Worm (Caenorhabditis elegans) whole organism, mixed stage, embryonic: ENCODE data around the gene K07F5.6.

Experiments used
- M03D4.4 ChIP-seq: sonication (generic microtip); optimal IDR thresholded peaks from 2 replicates; lab custom pipeline; 2017; ENCODE audit warnings: mild to moderate bottlenecking, missing genetic modification characterization, missing compliant biosample characterization
- bed-3 ChIP-seq: fragments of 200-800 bp; sonication (Bioruptor generic); optimal IDR thresholded peaks from 3 replicates; lab custom pipeline; 2018; ENCODE audit warnings: mild to moderate bottlenecking, missing genetic modification characterization, moderate library complexity, missing compliant biosample characterization
- ceh-39 ChIP-seq: fragments of 150-350 bp; optimal IDR thresholded peaks from 2 replicates; lab custom pipeline; 2014; ENCODE audit warnings: missing biosample characterization, missing genetic modification characterization
- ceh-83 ChIP-seq: fragments of 200-800 bp; sonication (Bioruptor generic); optimal IDR thresholded peaks from 2 replicates; lab custom pipeline; 2018; ENCODE audit warnings: mild to moderate bottlenecking, missing genetic modification characterization, missing compliant biosample characterization
- ces-1 ChIP-seq: fragments of 150-350 bp; optimal IDR thresholded peaks from 2 replicates; lab custom pipeline; 2014; ENCODE audit warnings: missing biosample characterization, missing genetic modification reagents, missing genetic modification characterization
- cnd-1 ChIP-seq: fragments of 200-800 bp; sonication (Bioruptor generic); optimal IDR thresholded peaks from 2 replicates; lab custom pipeline; 2018; ENCODE audit warnings: mild to moderate bottlenecking, missing genetic modification characterization, missing compliant biosample characterization
- drap-1 ChIP-seq: fragments of 200-800 bp; sonication (Bioruptor generic); optimal IDR thresholded peaks from 3 replicates; lab custom pipeline; 2018; ENCODE audit warnings: mild to moderate bottlenecking, missing genetic modification characterization, missing compliant biosample characterization
- elt-1 ChIP-seq: sonication (generic microtip); optimal IDR thresholded peaks from 2 replicates; lab custom pipeline; 2017; ENCODE audit warnings: missing genetic modification characterization, mild to moderate bottlenecking, missing compliant biosample characterization, antibody characterized with exemption, moderate library complexity, borderline replicate concordance; ENCODE audit not compliant: insufficient read depth
- elt-3 ChIP-seq: fragments of 150-350 bp; optimal IDR thresholded peaks from 2 replicates; lab custom pipeline; 2014; ENCODE audit warnings: missing biosample characterization, missing genetic modification characterization
- flh-1 ChIP-seq: fragments of 200-800 bp; sonication (Bioruptor generic); optimal IDR thresholded peaks from 2 replicates; lab custom pipeline; 2018; ENCODE audit warnings: mild to moderate bottlenecking, missing genetic modification characterization, moderate library complexity, missing compliant biosample characterization
- ham-2 ChIP-seq: fragments of 200-800 bp; sonication (Bioruptor generic); optimal IDR thresholded peaks from 2 replicates; lab custom pipeline; 2018; ENCODE audit warnings: mild to moderate bottlenecking, missing genetic modification characterization, missing compliant biosample characterization
- hlh-1 ChIP-seq: fragments of 150-350 bp; optimal IDR thresholded peaks from 2 replicates; lab custom pipeline; 2014; ENCODE audit warnings: missing biosample characterization, missing genetic modification reagents, missing genetic modification characterization
- lin-13 ChIP-seq: fragments of 150-350 bp; optimal IDR thresholded peaks from 2 replicates; lab custom pipeline; 2014; ENCODE audit warnings: missing biosample characterization, missing genetic modification characterization
- lsy-2 ChIP-seq: fragments of 150-350 bp; optimal IDR thresholded peaks from 2 replicates; lab custom pipeline; 2014; ENCODE audit warnings: missing biosample characterization, missing genetic modification characterization
- mab-5 ChIP-seq: fragments of 150-350 bp; optimal IDR thresholded peaks from 2 replicates; lab custom pipeline; 2014; ENCODE audit warnings: missing biosample characterization, missing genetic modification characterization
- mls-2 ChIP-seq: sonication (generic microtip); optimal IDR thresholded peaks from 2 replicates; lab custom pipeline; 2016; ENCODE audit warnings: mild to moderate bottlenecking, missing genetic modification characterization, moderate library complexity, missing compliant biosample characterization
- nhr-12 ChIP-seq: fragments of 150-350 bp; optimal IDR thresholded peaks from 2 replicates; lab custom pipeline; 2014; ENCODE audit warnings: missing biosample characterization, missing genetic modification characterization
- nhr-2 ChIP-seq: fragments of 150-350 bp; optimal IDR thresholded peaks from 2 replicates; lab custom pipeline; 2014; ENCODE audit warnings: missing biosample characterization, missing genetic modification characterization
- nhr-237 ChIP-seq: fragments of 150-350 bp; optimal IDR thresholded peaks from 2 replicates; lab custom pipeline; 2014; ENCODE audit warnings: missing biosample characterization, missing genetic modification characterization
- nhr-76 ChIP-seq: sonication (generic microtip); optimal IDR thresholded peaks from 2 replicates; lab custom pipeline; 2017; ENCODE audit warnings: missing biosample characterization, missing genetic modification characterization
- pha-4 ChIP-seq: fragments of 150-350 bp; optimal IDR thresholded peaks from 2 replicates; lab custom pipeline; 2018; ENCODE audit warnings: missing biosample characterization, missing genetic modification reagents, missing genetic modification characterization
- snpc-4 ChIP-seq: fragments of 150-350 bp; optimal IDR thresholded peaks from 2 replicates; lab custom pipeline; 2014; ENCODE audit warnings: missing biosample characterization, missing genetic modification characterization
- sptf-1 ChIP-seq: sonication (generic microtip); optimal IDR thresholded peaks from 2 replicates; lab custom pipeline; 2017; ENCODE audit warnings: mild to moderate bottlenecking, missing genetic modification characterization, moderate library complexity, missing compliant biosample characterization
- unc-120 ChIP-seq: sonication (generic microtip); optimal IDR thresholded peaks from 2 replicates; lab custom pipeline; 2017; ENCODE audit warnings: missing genetic modification characterization, missing compliant biosample characterization; ENCODE audit not compliant: poor library complexity, severe bottlenecking
- unc-39 ChIP-seq: fragments of 150-350 bp; optimal IDR thresholded peaks from 2 replicates; lab custom pipeline; 2014; ENCODE audit warnings: missing biosample characterization, missing genetic modification characterization
- unc-62 ChIP-seq: fragments of 150-350 bp; optimal IDR thresholded peaks from 2 replicates; lab custom pipeline; 2014; ENCODE audit warnings: missing biosample characterization, missing genetic modification reagents, missing genetic modification characterization
- zip-8 ChIP-seq: fragments of 150-350 bp; optimal IDR thresholded peaks from 2 replicates; lab custom pipeline; 2014; ENCODE audit warnings: missing biosample characterization, missing genetic modification characterization
- ztf-11 ChIP-seq: fragments of 150-350 bp; optimal IDR thresholded peaks from 2 replicates; lab custom pipeline; 2014; ENCODE audit warnings: missing biosample characterization, missing genetic modification characterization

The K07F5.6 gene

ce11 chrIV:9872786-9873185 is 26.3 kb upstream of the K07F5.6 start:
- no peak for TF ChIP-seq snpc-4 (tag; lab: Kevin White, UChicago)
- TF ChIP-seq pha-4 (tag; lab: Kevin White, UChicago) = no peak
- no peak for TF ChIP-seq elt-1
- no peak for TF ChIP-seq bed-3 (GFP tag; lab: Kevin White, UChicago)
- no peak for TF ChIP-seq flh-1 (GFP tag; lab: Kevin White, UChicago)
- TF ChIP-seq M03D4.4 (tag; lab: Kevin White, UChicago) = no peak
- TF ChIP-seq drap-1 (GFP tag; lab: Kevin White, UChicago) = no peak
- no peak for TF ChIP-seq mls-2 (tag; lab: Kevin White, UChicago)
- TF ChIP-seq ham-2 (GFP tag; lab: Kevin White, UChicago) = no peak
- no peak for TF ChIP-seq ces-1 (GFP tag; lab: Kevin White, UChicago)
- TF ChIP-seq unc-39 (tag; lab: Kevin White, UChicago) = no peak
- TF ChIP-seq ceh-39 (tag; lab: Kevin White, UChicago) = no peak
- no peak for TF ChIP-seq nhr-76 (tag; lab: Kevin White, UChicago)
- TF ChIP-seq mab-5 (tag; lab: Kevin White, UChicago) = no peak
- no peak for TF ChIP-seq nhr-12 (tag; lab: Kevin White, UChicago)
- TF ChIP-seq unc-62 (GFP tag; lab: Kevin White, UChicago) = no peak
- no peak for TF ChIP-seq nhr-2

DNA sequence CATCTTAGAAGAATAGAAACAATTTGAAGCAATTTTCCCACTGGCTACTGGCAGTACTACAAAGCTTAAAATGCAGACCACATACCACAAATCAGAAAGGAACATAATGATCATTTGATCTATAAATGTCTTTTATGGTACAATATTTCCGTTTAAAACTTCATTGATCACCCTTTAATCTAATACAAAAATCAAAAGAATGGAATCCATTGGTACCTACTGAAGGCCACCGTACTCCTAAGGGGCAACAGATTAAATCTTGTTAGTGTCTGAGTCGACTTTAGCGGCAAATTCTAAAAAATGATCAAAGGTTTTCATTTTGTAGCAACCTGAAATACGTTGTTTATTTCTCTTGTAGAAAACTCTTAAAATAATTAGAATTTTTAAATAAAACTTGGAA is 25.7 kb upstream of the K07F5.6 start:
- TF ChIP-seq ceh-39 (tag; lab: Kevin White, UChicago) = no peak
- TF ChIP-seq nhr-237 (tag; lab: Kevin White, UChicago) = no peak
- no peak for TF ChIP-seq mab-5 (tag; lab: Kevin White, UChicago)
- TF ChIP-seq ceh-83 (GFP tag; lab: Kevin White, UChicago) = no peak
- TF ChIP-seq unc-120 (tag; lab: Kevin White, UChicago) = no peak
- no peak for TF ChIP-seq elt-3 (tag; lab: Kevin White, UChicago)
- no peak for TF ChIP-seq elt-1
- no peak for TF ChIP-seq sptf-1 (tag; lab: Kevin White, UChicago)
- no peak for TF ChIP-seq hlh-1
- TF ChIP-seq cnd-1 (tag; lab: Kevin White, UChicago) = no peak
- TF ChIP-seq bed-3 (GFP tag; lab: Kevin White, UChicago) = no peak

- TF ChIP-seq nhr-237 (tag; lab: Kevin White, UChicago) = no peak
Measured at ce11 chrIV:9869344-9869743, 22.9 kb upstream of the K07F5.6 start.

- TF ChIP-seq lsy-2 (tag; lab: Kevin White, UChicago) (no peak), ces-1 (GFP tag; lab: Kevin White, UChicago) (no peak), drap-1 (GFP tag; lab: Kevin White, UChicago) (no peak), nhr-12 (tag; lab: Kevin White, UChicago) (no peak), ztf-11 (no peak), zip-8 (tag; lab: Kevin White, UChicago) (no peak), pha-4 (tag; lab: Kevin White, UChicago) (no peak)
Measured at ce11 chrIV:9867915-9868314, 21.4 kb upstream of the K07F5.6 start.

DNA sequence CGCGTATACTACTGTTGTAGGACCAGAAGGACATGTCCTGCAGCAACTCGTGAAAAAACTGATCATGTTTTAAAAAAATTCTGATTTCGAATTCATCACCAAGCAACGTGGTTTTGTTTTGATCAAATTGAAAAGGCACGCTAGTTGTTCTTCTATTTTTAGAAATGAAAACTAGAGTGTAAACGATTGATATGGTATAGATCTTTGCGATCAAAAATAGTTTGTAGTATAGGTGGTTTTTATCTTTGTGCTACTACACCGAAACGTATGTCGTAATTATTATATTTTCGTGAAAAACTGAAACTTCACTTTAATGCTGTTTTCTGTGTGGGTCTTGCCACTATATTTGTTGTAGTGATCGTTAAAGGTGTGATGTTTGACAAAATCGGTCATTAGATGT is 20.4 kb upstream of the K07F5.6 start:
- TF ChIP-seq nhr-2 = no peak
- TF ChIP-seq lin-13 = no peak
- no peak for TF ChIP-seq elt-1
- no peak for TF ChIP-seq lsy-2 (tag; lab: Kevin White, UChicago)
- no peak for TF ChIP-seq ceh-39 (tag; lab: Kevin White, UChicago)
- TF ChIP-seq zip-8 (tag; lab: Kevin White, UChicago) = no peak

- no peak for TF ChIP-seq pha-4 (tag; lab: Kevin White, UChicago)
- TF ChIP-seq cnd-1 (tag; lab: Kevin White, UChicago) = no peak
- TF ChIP-seq lin-13 = no peak
- TF ChIP-seq elt-3 (tag; lab: Kevin White, UChicago) = no peak
- no peak for TF ChIP-seq nhr-2
- no peak for TF ChIP-seq lsy-2 (tag; lab: Kevin White, UChicago)
- no peak for TF ChIP-seq ztf-11
- TF ChIP-seq snpc-4 (tag; lab: Kevin White, UChicago) = no peak
Measured at ce11 chrIV:9864778-9865177, 18.3 kb upstream of the K07F5.6 start, which contains the start of the genes K07F5.15 and K07F5.22. Gene K07F5.15 (plus strand): TSS chrIV:9865078. Gene K07F5.22 (plus strand): TSS chrIV:9865078.
